Fruit fly (Drosophila melanogaster) whole organism, embryonic: Measurements from ENCODE around the gene CG8907.
A peak's percentile ranks its signal among the peaks of the same experiment; 100 is the strongest.

Experiments used
- Aef1 ChIP-seq: fragments of 200-800 bp; sonication (Bioruptor generic); IDR thresholded peaks from 3 replicates; pipeline ENCODE4 v1.3.6; 2022; ENCODE audit warnings: missing biosample characterization, missing genetic modification characterization
- B-H2 ChIP-seq: fragments of 200-800 bp; sonication (Bioruptor generic); optimal IDR thresholded peaks from 2 replicates; lab custom pipeline; 2018; ENCODE audit warnings: missing biosample characterization, mild to moderate bottlenecking, missing genetic modification characterization
- CG10209 ChIP-seq: fragments of 200-800 bp; sonication (Bioruptor generic); optimal IDR thresholded peaks from 3 replicates; lab custom pipeline; 2017; ENCODE audit warnings: missing biosample characterization, mild to moderate bottlenecking, missing genetic modification characterization, missing genetic modification reagents
- CG11085 ChIP-seq: fragments of 200-800 bp; sonication (Bioruptor generic); IDR thresholded peaks from 2 replicates; pipeline ENCODE4 v1.3.6; 2022; ENCODE audit warnings: missing biosample characterization, missing genetic modification characterization
- CG1233 ChIP-seq: fragments of 200-800 bp; sonication (Bioruptor generic); optimal IDR thresholded peaks from 4 replicates; lab custom pipeline; 2018; ENCODE audit warnings: missing biosample characterization, mild to moderate bottlenecking, missing genetic modification characterization
- CG13123 ChIP-seq: fragments of 200-800 bp; sonication (Bioruptor generic); optimal IDR thresholded peaks from 2 replicates; lab custom pipeline; 2016; ENCODE audit warnings: missing biosample characterization, missing genetic modification characterization
- CG13296 ChIP-seq: fragments of 200-800 bp; sonication (Bioruptor generic); optimal IDR thresholded peaks from 3 replicates; lab custom pipeline; 2018; ENCODE audit warnings: missing biosample characterization, mild to moderate bottlenecking, missing genetic modification characterization
- CG17912 ChIP-seq: fragments of 200-800 bp; sonication (Bioruptor generic); optimal IDR thresholded peaks from 2 replicates; lab custom pipeline; 2018; ENCODE audit warnings: missing biosample characterization, mild to moderate bottlenecking, missing genetic modification characterization
- CG30431 ChIP-seq: fragments of 200-800 bp; sonication (Bioruptor generic); optimal IDR thresholded peaks from 2 replicates; lab custom pipeline; 2017; ENCODE audit warnings: missing biosample characterization, missing genetic modification characterization
- CG6683 ChIP-seq: fragments of 200-800 bp; sonication (Bioruptor generic); optimal IDR thresholded peaks from 2 replicates; lab custom pipeline; 2017; ENCODE audit warnings: missing biosample characterization, mild to moderate bottlenecking, missing genetic modification characterization, missing genetic modification reagents
- CG7357 ChIP-seq: fragments of 200-800 bp; sonication (Bioruptor generic); IDR thresholded peaks from 3 replicates; pipeline ENCODE4 v1.3.6; 2022; ENCODE audit warnings: missing biosample characterization, missing genetic modification characterization
- CG7928 ChIP-seq: fragments of 200-800 bp; sonication (Bioruptor generic); optimal IDR thresholded peaks from 2 replicates; lab custom pipeline; 2017; ENCODE audit warnings: missing biosample characterization, mild to moderate bottlenecking, missing genetic modification characterization
- CG8290 ChIP-seq, 3 experiments: fragments of 200-800 bp; sonication (Bioruptor generic); optimal IDR thresholded peaks; 2 replicates each; lab custom pipeline; 2016 to 2019; ENCODE audit warnings: missing biosample characterization in 3 of 3, missing genetic modification characterization in 3 of 3, mild to moderate bottlenecking in 2 of 3, moderate library complexity in 1 of 3
- CG9817 ChIP-seq: fragments of 200-800 bp; sonication (Bioruptor generic); optimal IDR thresholded peaks from 2 replicates; lab custom pipeline; 2018; ENCODE audit warnings: missing biosample characterization, mild to moderate bottlenecking, missing genetic modification characterization, moderate library complexity
- CkIIα-i1 ChIP-seq: fragments of 200-800 bp; sonication (Bioruptor generic); IDR thresholded peaks from 2 replicates; pipeline ENCODE4 v1.3.6; 2022; ENCODE audit warnings: missing biosample characterization, missing genetic modification characterization
- Dbx ChIP-seq: fragments of 200-800 bp; sonication (Bioruptor generic); IDR thresholded peaks from 3 replicates; pipeline ENCODE4 v1.3.6; 2022; ENCODE audit warnings: missing biosample characterization, missing genetic modification characterization
- Dfd ChIP-seq, 2 experiments: fragments of >200 bp; optimal IDR thresholded peaks; 2 replicates each; lab custom pipeline; 2017; ENCODE audit warnings: missing biosample characterization in 2 of 2, missing genetic modification characterization in 2 of 2
- Dp ChIP-seq: fragments of 200-800 bp; sonication (Bioruptor generic); optimal IDR thresholded peaks from 2 replicates; lab custom pipeline; 2018; ENCODE audit warnings: missing biosample characterization, mild to moderate bottlenecking, missing genetic modification characterization, moderate library complexity
- Dref ChIP-seq: fragments of 200-800 bp; sonication (Bioruptor generic); IDR thresholded peaks from 2 replicates; pipeline ENCODE4 v1.3.6; 2022; ENCODE audit warnings: missing biosample characterization, missing genetic modification characterization
- H2.0 ChIP-seq: fragments of 200-800 bp; sonication (Bioruptor generic); IDR thresholded peaks from 2 replicates; pipeline ENCODE4 v1.3.6; 2022; ENCODE audit warnings: missing biosample characterization, missing genetic modification characterization
- Hr39 ChIP-seq: fragments of >200 bp; optimal IDR thresholded peaks from 2 replicates; lab custom pipeline; 2017
- Hr78 ChIP-seq, 2 experiments: fragments of 200-800 bp in 1 of 2; fragments of >200 bp in 1 of 2; sonication (Bioruptor generic) in 1 of 2; optimal IDR thresholded peaks; 2 replicates each; lab custom pipeline; 2017 to 2019; ENCODE audit warnings: missing biosample characterization in 2 of 2, missing genetic modification characterization in 2 of 2, mild to moderate bottlenecking in 1 of 2, moderate library complexity in 1 of 2
- MESR4 ChIP-seq: fragments of 200-800 bp; sonication (Bioruptor generic); optimal IDR thresholded peaks from 2 replicates; lab custom pipeline; 2018; ENCODE audit warnings: missing biosample characterization, mild to moderate bottlenecking, missing genetic modification characterization, moderate library complexity
- Oli ChIP-seq: fragments of 200-800 bp; sonication (Bioruptor generic); optimal IDR thresholded peaks from 2 replicates; lab custom pipeline; 2018; ENCODE audit warnings: missing biosample characterization, mild to moderate bottlenecking, missing genetic modification characterization, moderate library complexity
- Rfx ChIP-seq: fragments of 200-800 bp; sonication (Bioruptor generic); IDR thresholded peaks from 2 replicates; pipeline ENCODE4 v1.3.6; 2022; ENCODE audit warnings: missing biosample characterization, missing genetic modification characterization
- Spps ChIP-seq: fragments of 200-800 bp; sonication (Bioruptor generic); optimal IDR thresholded peaks from 2 replicates; lab custom pipeline; 2018; ENCODE audit warnings: missing biosample characterization, mild to moderate bottlenecking, missing genetic modification characterization
- Sry-δ ChIP-seq: fragments of 200-800 bp; sonication (Bioruptor generic); optimal IDR thresholded peaks from 2 replicates; lab custom pipeline; 2016; ENCODE audit warnings: missing biosample characterization, missing genetic modification characterization
- Xrp1 ChIP-seq: fragments of 200-800 bp; sonication (Bioruptor generic); IDR thresholded peaks from 2 replicates; pipeline ENCODE4 v1.3.6; 2022; ENCODE audit warnings: missing biosample characterization, missing genetic modification characterization
- br ChIP-seq: fragments of >200 bp; optimal IDR thresholded peaks from 2 replicates; lab custom pipeline; 2017
- crol ChIP-seq: fragments of 200-800 bp; sonication (Bioruptor generic); IDR thresholded peaks from 2 replicates; pipeline ENCODE4 v1.3.6; 2022; ENCODE audit warnings: missing biosample characterization, missing genetic modification characterization
- dan ChIP-seq: fragments of 200-800 bp; sonication (Bioruptor generic); IDR thresholded peaks from 2 replicates; pipeline ENCODE4 v1.3.6; 2022; ENCODE audit warnings: missing biosample characterization, missing genetic modification characterization
- danr ChIP-seq: fragments of 200-800 bp; sonication (Bioruptor generic); IDR thresholded peaks from 2 replicates; pipeline ENCODE4 v1.3.6; 2022; ENCODE audit warnings: missing biosample characterization, missing genetic modification characterization
- dmrt99B ChIP-seq: fragments of 200-800 bp; sonication (Bioruptor generic); optimal IDR thresholded peaks from 2 replicates; lab custom pipeline; 2018; ENCODE audit warnings: missing biosample characterization, mild to moderate bottlenecking, missing genetic modification characterization, moderate library complexity
- dysf ChIP-seq: fragments of 200-800 bp; sonication (Bioruptor generic); IDR thresholded peaks from 3 replicates; pipeline ENCODE4 v1.3.6; 2022; ENCODE audit warnings: missing biosample characterization, missing genetic modification characterization
- eyg ChIP-seq: fragments of 200-800 bp; sonication (Bioruptor generic); optimal IDR thresholded peaks from 3 replicates; lab custom pipeline; 2016; ENCODE audit warnings: missing biosample characterization, missing genetic modification characterization
- gfzf ChIP-seq: fragments of 200-800 bp; sonication (Bioruptor generic); optimal IDR thresholded peaks from 2 replicates; lab custom pipeline; 2016; ENCODE audit warnings: missing biosample characterization, mild to moderate bottlenecking, missing genetic modification characterization, moderate library complexity
- gsb-n ChIP-seq: fragments of 200-800 bp; sonication (Bioruptor generic); optimal IDR thresholded peaks from 3 replicates; lab custom pipeline; 2018; ENCODE audit warnings: missing biosample characterization, mild to moderate bottlenecking, missing genetic modification characterization
- jing ChIP-seq: fragments of 200-800 bp; sonication (Bioruptor generic); optimal IDR thresholded peaks from 2 replicates; lab custom pipeline; 2018; ENCODE audit warnings: missing biosample characterization, mild to moderate bottlenecking, missing genetic modification characterization
- lilli ChIP-seq: fragments of 200-800 bp; sonication (Bioruptor generic); optimal IDR thresholded peaks from 3 replicates; lab custom pipeline; 2016; ENCODE audit warnings: missing biosample characterization, missing genetic modification characterization
- maf-S ChIP-seq: fragments of 200-800 bp; sonication (Bioruptor generic); optimal IDR thresholded peaks from 2 replicates; lab custom pipeline; 2016; ENCODE audit warnings: missing biosample characterization, missing genetic modification characterization
- mam ChIP-seq: fragments of 200-800 bp; sonication (Bioruptor generic); optimal IDR thresholded peaks from 3 replicates; lab custom pipeline; 2016; ENCODE audit warnings: missing biosample characterization, missing genetic modification characterization
- nau ChIP-seq: fragments of 200-800 bp; sonication (Bioruptor generic); optimal IDR thresholded peaks from 3 replicates; lab custom pipeline; 2017; ENCODE audit warnings: missing biosample characterization, mild to moderate bottlenecking, missing genetic modification characterization, missing genetic modification reagents
- pb ChIP-seq: fragments of 200-800 bp; sonication (Bioruptor generic); optimal IDR thresholded peaks from 3 replicates; lab custom pipeline; 2016; ENCODE audit warnings: missing biosample characterization, missing genetic modification characterization
- pita ChIP-seq: fragments of 200-800 bp; sonication (Bioruptor generic); optimal IDR thresholded peaks from 2 replicates; lab custom pipeline; 2017; ENCODE audit warnings: missing biosample characterization, mild to moderate bottlenecking, missing genetic modification characterization
- shn ChIP-seq: fragments of 200-800 bp; sonication (Bioruptor generic); optimal IDR thresholded peaks from 3 replicates; lab custom pipeline; 2016; ENCODE audit warnings: missing biosample characterization, missing genetic modification characterization
- sr ChIP-seq: fragments of 200-800 bp; sonication (Bioruptor generic); IDR thresholded peaks from 3 replicates; pipeline ENCODE4 v1.3.6; 2022; ENCODE audit warnings: missing biosample characterization, missing genetic modification characterization
- ttk ChIP-seq: fragments of 200-800 bp; sonication (Bioruptor generic); IDR thresholded peaks from 2 replicates; pipeline ENCODE4 v2.1.2; 2022; ENCODE audit warnings: missing biosample characterization, missing genetic modification characterization
- vfl ChIP-seq: fragments of 200-800 bp; sonication (Bioruptor generic); optimal IDR thresholded peaks from 2 replicates; lab custom pipeline; 2016; ENCODE audit warnings: missing biosample characterization, missing genetic modification characterization
- vnd ChIP-seq: fragments of 200-800 bp; sonication (Bioruptor generic); IDR thresholded peaks from 3 replicates; pipeline ENCODE4 v1.3.6; 2022; ENCODE audit warnings: missing biosample characterization, missing genetic modification characterization; ENCODE audit not compliant: partially characterized antibody

Gene CG8907

DNA sequence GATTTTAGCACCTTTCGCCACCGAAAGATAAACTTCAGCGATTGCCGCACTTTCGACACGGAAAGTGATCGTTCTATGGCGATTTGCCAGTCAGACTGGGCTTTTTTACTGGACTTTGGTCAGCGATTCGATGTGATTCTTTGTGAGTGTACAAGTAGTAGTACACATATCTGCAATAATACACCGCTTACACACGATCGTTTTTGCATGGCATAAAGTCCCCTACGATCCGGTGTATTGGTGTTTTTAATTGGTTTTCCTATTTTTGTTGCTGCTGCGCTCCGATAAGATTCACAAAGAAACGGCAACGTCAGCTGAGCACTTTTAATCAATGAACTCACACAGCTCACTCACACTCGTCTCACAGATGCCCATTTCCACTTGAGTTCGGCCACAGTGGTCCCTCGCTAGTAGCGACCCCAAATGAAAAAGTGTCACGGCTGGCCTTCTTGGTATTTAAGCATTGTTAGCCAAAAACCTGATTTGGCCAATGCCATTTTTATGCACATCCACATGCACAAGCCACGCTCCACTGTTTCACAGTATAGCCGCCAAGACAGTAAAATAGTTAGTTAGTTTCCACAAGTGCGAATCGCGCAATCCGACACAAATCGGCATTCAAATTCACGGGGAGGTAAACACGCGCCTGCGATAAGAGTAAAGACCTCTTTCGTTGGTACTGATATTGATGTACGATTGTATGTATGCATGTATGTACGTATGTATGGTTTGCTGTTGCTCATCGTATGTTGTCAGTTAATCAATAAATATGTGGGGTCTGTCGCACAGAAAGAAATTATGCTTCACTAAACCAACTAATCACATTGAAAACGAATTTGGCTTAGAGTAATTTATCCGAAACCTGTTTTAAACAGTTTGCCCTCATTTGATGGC, 21.6 kb upstream of the CG8907 start (continued):
- TF ChIP-seq Dp (GFP tag; lab: Kevin White, UChicago) (peak; percentile 15), Oli (peak; percentile 91), CG13123 (peak; percentile 86), CG9817 (tag; lab: Kevin White, UChicago) (peak; percentile 96), CG13296 (GFP tag; lab: Kevin White, UChicago) (peak; percentile 95), CG10209 (GFP tag; lab: Kevin White, UChicago) (peak; percentile 93), gfzf (peak; percentile 11), eyg (GFP tag; lab: Kevin White, UChicago) (peak; percentile 93), Rfx (GFP tag; lab: Robert Waterston, UW) (peak; percentile 99), dysf (GFP tag; lab: Robert Waterston, UW) (peak; percentile 97), maf-S (GFP tag; lab: Kevin White, UChicago) (peak; percentile 94), shn (peak; percentile 94), jing (peak; percentile 82), gsb-n (peak; percentile 27), CG1233 (GFP tag; lab: Kevin White, UChicago) (peak; percentile 86), Dref (peak; percentile 50; the same call in 1 of the 2 replicates), CG17912 (GFP tag; lab: Kevin White, UChicago) (peak; percentile 85), sr (GFP tag; lab: Robert Waterston, UW) (peak; percentile 91; the same call in 2 of the 3 replicates), br (no peak), CG30431 (GFP tag; lab: Kevin White, UChicago) (peak; percentile 86), Dbx (peak; percentile 98), mam (peak; percentile 98), CG7928 (peak; percentile 69), crol (GFP tag; lab: Robert Waterston, UW) (peak; percentile 67), CG6683 (GFP tag; lab: Kevin White, UChicago) (peak; percentile 91), Spps (tag; lab: Kevin White, UChicago) (no peak), dan (GFP tag; lab: Robert Waterston, UW) (peak; percentile 79), CG11085 (GFP tag; lab: Robert Waterston, UW) (peak; percentile 95), Aef1 (GFP tag; lab: Robert Waterston, UW) (peak; percentile 97), pita (GFP tag; lab: Kevin White, UChicago) (no peak), Dfd (GFP tag; optimal IDR thresholded peaks at IDR 0.05; lab: Kevin White, UChicago) (no peak), vfl (peak; percentile 92), ttk (GFP tag; lab: Robert Waterston, UW) (peak; percentile 90), B-H2 (GFP tag; lab: Kevin White, UChicago) (peak; percentile 97), Sry-δ (GFP tag; lab: Kevin White, UChicago) (peak; percentile 56), CkIIα-i1 (peak; percentile 87), nau (GFP tag; lab: Kevin White, UChicago) (peak; percentile 77), CG7357 (peak; percentile 89), vnd (GFP tag; lab: Robert Waterston, UW) (peak; percentile 55; the same call in 2 of the 3 replicates), Hr39 (no peak), CG8290 (GFP tag; optimal IDR thresholded peaks at IDR 0.05; lab: Kevin White, UChicago) (peak; percentile 82), CG8290 (tag; optimal IDR thresholded peaks at IDR 0.05; lab: Kevin White, UChicago) (peak in 1 of 2 experiments; percentile 99), H2.0 (peak; percentile 96), Xrp1 (GFP tag; lab: Robert Waterston, UW) (peak; percentile 90), pb (peak; percentile 90), MESR4 (GFP tag; lab: Kevin White, UChicago) (peak; percentile 38), danr (peak; percentile 88), Hr78 (GFP tag; optimal IDR thresholded peaks at IDR 0.05; lab: Kevin White, UChicago) (peak in 1 of 2 experiments; percentile 70), dmrt99B (tag; lab: Kevin White, UChicago) (peak; percentile 90), lilli (GFP tag; lab: Kevin White, UChicago) (peak; percentile 98)
